Worm (Caenorhabditis elegans) whole organism, L1 larva: ENCODE data around the gene F11G11.13.

Experiments
- C04F5.9 ChIP-seq: sonication (generic microtip); optimal IDR thresholded peaks from 2 replicates; lab custom pipeline; 2016; ENCODE audit warnings: missing genetic modification characterization, missing compliant biosample characterization
- C16A3.4 ChIP-seq: fragments of 150-350 bp; optimal IDR thresholded peaks from 2 replicates; lab custom pipeline; 2014; ENCODE audit warnings: missing biosample characterization, missing genetic modification characterization
- F16B12.6 ChIP-seq: fragments of 150-350 bp; optimal IDR thresholded peaks from 2 replicates; lab custom pipeline; 2014; ENCODE audit warnings: missing biosample characterization, missing genetic modification characterization
- alr-1 ChIP-seq: fragments of 200-800 bp; sonication (Bioruptor generic); optimal IDR thresholded peaks from 2 replicates; lab custom pipeline; 2018; ENCODE audit warnings: borderline replicate concordance, mild to moderate bottlenecking, missing genetic modification characterization, missing compliant biosample characterization
- blmp-1 ChIP-seq: fragments of 150-350 bp; optimal IDR thresholded peaks from 2 replicates; lab custom pipeline; 2014; ENCODE audit warnings: missing biosample characterization, missing genetic modification characterization
- ceh-63 ChIP-seq: fragments of 200-800 bp; sonication (Bioruptor generic); optimal IDR thresholded peaks from 2 replicates; lab custom pipeline; 2018; ENCODE audit warnings: mild to moderate bottlenecking, missing genetic modification characterization, missing compliant biosample characterization
- ceh-8 ChIP-seq: fragments of 200-800 bp; sonication (Bioruptor generic); optimal IDR thresholded peaks from 2 replicates; lab custom pipeline; 2018; ENCODE audit warnings: mild to moderate bottlenecking, missing genetic modification characterization, moderate library complexity, missing compliant biosample characterization
- ces-1 ChIP-seq: fragments of 150-350 bp; optimal IDR thresholded peaks from 2 replicates; lab custom pipeline; 2014; ENCODE audit warnings: missing biosample characterization, missing genetic modification reagents, missing genetic modification characterization
- dpl-1 ChIP-seq, 3 experiments: fragments of 150-350 bp in 2 of 3; sonication (generic microtip) in 1 of 3; optimal IDR thresholded peaks; 2 replicates each; lab custom pipeline; 2014 to 2017; ENCODE audit warnings: missing biosample characterization in 3 of 3, missing genetic modification characterization in 3 of 3, missing genetic modification reagents in 3 of 3
- efl-1 ChIP-seq, 4 experiments: fragments of 150-350 bp; optimal IDR thresholded peaks in 3 of 4; peaks in 1 of 4; 1 replicate in 1 of 4; 2 replicates in 3 of 4; lab custom pipeline; 2014; ENCODE audit warnings: missing biosample characterization in 2 of 4, missing genetic modification characterization in 2 of 4, missing genetic modification reagents in 2 of 4
- egl-27 ChIP-seq, 2 experiments: fragments of 150-350 bp in 1 of 2; sonication (generic microtip); optimal IDR thresholded peaks; 3 replicates each; lab custom pipeline; 2017 to 2018; ENCODE audit warnings: missing biosample characterization in 2 of 2, missing genetic modification characterization in 2 of 2, missing genetic modification reagents in 2 of 2
- elt-2 ChIP-seq: sonication (generic microtip); optimal IDR thresholded peaks from 2 replicates; lab custom pipeline; 2016; ENCODE audit warnings: missing genetic modification characterization, mild to moderate bottlenecking, inconsistent platforms, missing compliant biosample characterization, missing genetic modification reagents
- elt-3 ChIP-seq, 6 experiments: fragments of 150-350 bp in 1 of 6; sonication (generic microtip); optimal IDR thresholded peaks; 2 replicates each; lab custom pipeline; 2017 to 2018; ENCODE audit warnings: missing biosample characterization in 6 of 6, missing genetic modification characterization in 6 of 6, inconsistent platforms in 1 of 6
- hlh-17 ChIP-seq: fragments of 200-800 bp; sonication (Bioruptor generic); optimal IDR thresholded peaks from 2 replicates; lab custom pipeline; 2018; ENCODE audit warnings: missing genetic modification characterization, mild to moderate bottlenecking, missing compliant biosample characterization, moderate library complexity, borderline replicate concordance
- lin-13 ChIP-seq: fragments of 150-350 bp; optimal IDR thresholded peaks from 2 replicates; lab custom pipeline; 2014; ENCODE audit warnings: missing biosample characterization, missing genetic modification reagents, missing genetic modification characterization
- lin-35 ChIP-seq, 2 experiments: fragments of 150-350 bp; optimal IDR thresholded peaks; 2 replicates each; lab custom pipeline; 2014; ENCODE audit warnings: missing biosample characterization in 2 of 2, missing genetic modification characterization in 2 of 2, missing genetic modification reagents in 2 of 2
- nhr-20 ChIP-seq: sonication (generic microtip); optimal IDR thresholded peaks from 2 replicates; lab custom pipeline; 2016; ENCODE audit warnings: mild to moderate bottlenecking, missing genetic modification characterization, missing compliant biosample characterization
- nhr-71 ChIP-seq: sonication (generic microtip); optimal IDR thresholded peaks from 2 replicates; lab custom pipeline; 2016; ENCODE audit warnings: mild to moderate bottlenecking, missing genetic modification characterization, moderate library complexity, missing compliant biosample characterization
- nhr-76 ChIP-seq: sonication (generic microtip); optimal IDR thresholded peaks from 2 replicates; lab custom pipeline; 2017; ENCODE audit warnings: missing biosample characterization, missing genetic modification characterization
- nhr-77 ChIP-seq: fragments of 150-350 bp; optimal IDR thresholded peaks from 2 replicates; lab custom pipeline; 2014; ENCODE audit warnings: missing biosample characterization, missing genetic modification characterization
- pax-3 ChIP-seq: fragments of 200-800 bp; sonication (Bioruptor generic); optimal IDR thresholded peaks from 2 replicates; lab custom pipeline; 2018; ENCODE audit warnings: mild to moderate bottlenecking, missing genetic modification characterization, moderate library complexity, missing compliant biosample characterization
- pqm-1 ChIP-seq: sonication (generic microtip); optimal IDR thresholded peaks from 3 replicates; lab custom pipeline; 2017; ENCODE audit warnings: missing biosample characterization, missing genetic modification characterization
- rnt-1 ChIP-seq: sonication (generic microtip); optimal IDR thresholded peaks from 2 replicates; lab custom pipeline; 2016; ENCODE audit warnings: mild to moderate bottlenecking, missing genetic modification characterization, moderate library complexity, missing compliant biosample characterization
- skn-1 ChIP-seq: fragments of 150-350 bp; optimal IDR thresholded peaks from 2 replicates; lab custom pipeline; 2014; ENCODE audit warnings: missing biosample characterization, missing genetic modification characterization
- sox-4 ChIP-seq: sonication (generic microtip); optimal IDR thresholded peaks from 2 replicates; lab custom pipeline; 2016; ENCODE audit warnings: missing genetic modification characterization, missing compliant biosample characterization
- sup-37 ChIP-seq: fragments of 200-800 bp; sonication (Bioruptor generic); optimal IDR thresholded peaks from 2 replicates; lab custom pipeline; 2018; ENCODE audit warnings: mild to moderate bottlenecking, missing genetic modification characterization, missing compliant biosample characterization
- tbx-2 ChIP-seq: sonication (generic microtip); optimal IDR thresholded peaks from 2 replicates; lab custom pipeline; 2016; ENCODE audit warnings: missing genetic modification characterization, missing compliant biosample characterization
- unc-130 ChIP-seq: fragments of 150-350 bp; optimal IDR thresholded peaks from 2 replicates; lab custom pipeline; 2017; ENCODE audit warnings: missing biosample characterization, missing genetic modification characterization, inconsistent platforms
- vab-15 ChIP-seq: sonication (generic microtip); optimal IDR thresholded peaks from 2 replicates; lab custom pipeline; 2017; ENCODE audit warnings: missing genotype, mild to moderate bottlenecking, missing genetic modification characterization, missing compliant biosample characterization
- xbp-1 ChIP-seq: sonication (generic microtip); optimal IDR thresholded peaks from 2 replicates; lab custom pipeline; 2016; ENCODE audit warnings: missing genetic modification characterization, missing compliant biosample characterization
- ztf-4 ChIP-seq: fragments of 150-350 bp; optimal IDR thresholded peaks from 2 replicates; lab custom pipeline; 2014; ENCODE audit warnings: missing biosample characterization, missing genetic modification characterization

Gene F11G11.13

DNA sequence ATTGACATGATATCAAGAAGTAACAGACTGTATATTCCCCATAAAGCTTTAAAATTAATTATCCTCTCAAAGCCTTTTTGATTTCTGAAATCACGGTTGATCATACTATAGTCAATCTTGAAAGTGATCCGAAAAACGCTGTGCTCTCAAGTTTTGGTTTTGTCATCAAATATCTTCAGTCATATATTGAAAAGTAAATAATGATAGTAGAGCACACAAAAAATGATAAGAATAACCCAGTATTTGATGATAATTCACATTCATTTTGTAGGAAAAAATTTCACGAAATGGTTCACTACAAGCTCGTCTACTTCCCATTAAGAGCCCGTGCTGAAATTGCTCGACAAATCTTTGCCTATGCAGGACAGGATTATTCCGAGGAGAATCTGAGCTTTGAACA lies 3.6 kb upstream of the F11G11.13 start, which contains the start of gene gst-6:
TSS of gene gst-6 (plus strand) at position 263 of the 400 bp plus-strand sequence.
- peak; percentile 63 for TF ChIP-seq elt-2 (tag; lab: Kevin White, UChicago)
- TF ChIP-seq nhr-20: no peak

DNA sequence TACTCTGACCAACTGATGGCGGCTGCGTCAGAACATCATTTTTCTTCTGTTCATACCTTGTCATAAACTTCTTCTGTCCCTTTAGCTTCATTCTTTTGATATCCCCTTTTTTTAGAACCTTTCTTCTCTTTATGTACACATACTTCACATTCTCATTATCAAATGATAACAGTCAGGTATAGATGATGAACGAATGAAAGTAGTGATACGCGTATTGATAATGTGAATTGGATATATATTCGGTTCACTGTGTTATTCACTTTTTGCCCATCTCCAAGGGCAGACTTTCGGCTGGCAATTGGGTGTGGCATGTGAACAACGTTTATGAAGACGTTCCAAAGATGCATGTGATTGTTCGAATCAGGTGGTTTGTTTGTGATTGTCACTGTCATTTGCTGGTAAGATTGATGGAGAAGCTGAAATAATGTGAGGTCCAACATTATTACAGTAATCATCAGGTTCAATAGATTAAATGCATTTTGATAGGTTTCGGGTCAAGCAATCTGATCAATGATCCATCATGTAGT lies 1.6 kb downstream of the F11G11.13 start, which contains the start of gene F11G11.15:
TSS of gene F11G11.15 (plus strand) at position 511 of the 527 bp plus-strand sequence.
- peak; percentile 77 for TF ChIP-seq blmp-1 (tag; lab: Kevin White, UChicago)
- TF ChIP-seq tbx-2 (tag; lab: Kevin White, UChicago): no peak
- peak in 1 of 6 experiments; percentile 5 for TF ChIP-seq elt-3 (tag; optimal IDR thresholded peaks at IDR 0.05; lab: Kevin White, UChicago)

DNA sequence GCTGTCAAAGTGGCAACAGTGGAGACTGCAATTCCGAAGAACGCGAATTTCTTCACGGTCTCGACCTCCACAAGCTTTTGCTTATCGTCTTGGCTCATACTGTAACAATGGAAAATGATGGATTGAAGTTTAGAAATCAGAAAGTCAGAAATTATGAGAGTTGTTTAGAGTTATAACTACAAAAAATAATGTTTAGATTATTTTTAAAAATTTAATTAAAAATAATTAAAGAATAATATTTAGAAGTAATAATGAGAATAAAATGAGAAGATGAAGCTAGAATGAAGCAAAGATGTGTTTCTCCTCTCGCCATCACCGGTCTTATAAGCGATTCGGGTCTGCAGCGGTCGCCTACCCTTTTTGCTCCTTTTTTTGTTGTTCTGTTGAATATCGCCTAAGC lies 3.0 kb downstream of the F11G11.13 start, which contains the start of gene col-73:
TSS of gene col-73 (minus strand) at position 101 of the 400 bp plus-strand sequence.
- TF ChIP-seq pax-3 (tag; lab: Kevin White, UChicago): no peak
- TF ChIP-seq rnt-1 (tag; lab: Kevin White, UChicago): no peak
- no peak for TF ChIP-seq ces-1 (GFP tag; lab: Kevin White, UChicago)
- no peak for TF ChIP-seq egl-27 (tag; optimal IDR thresholded peaks at IDR 0.05; lab: Kevin White, UChicago)
- no peak for TF ChIP-seq sox-4 (tag; lab: Kevin White, UChicago)
- TF ChIP-seq nhr-76 (tag; lab: Kevin White, UChicago): no peak
- TF ChIP-seq C04F5.9 (tag; lab: Kevin White, UChicago): no peak
- TF ChIP-seq ceh-63 (GFP tag; lab: Kevin White, UChicago): no peak
- no peak for TF ChIP-seq alr-1 (tag; lab: Kevin White, UChicago)
- no peak for TF ChIP-seq nhr-71 (tag; lab: Kevin White, UChicago)
- no peak for TF ChIP-seq hlh-17 (GFP tag; lab: Kevin White, UChicago)
- TF ChIP-seq xbp-1: no peak
- TF ChIP-seq C16A3.4 (tag; lab: Kevin White, UChicago): no peak
- TF ChIP-seq unc-130 (tag; lab: Kevin White, UChicago): no peak
- TF ChIP-seq sup-37: no peak
- TF ChIP-seq nhr-77 (tag; lab: Kevin White, UChicago): no peak
- no peak for TF ChIP-seq F16B12.6 (tag; lab: Kevin White, UChicago)
- no peak for TF ChIP-seq pqm-1 (tag; lab: Kevin White, UChicago)
- no peak for TF ChIP-seq skn-1 (tag; lab: Kevin White, UChicago)
- TF ChIP-seq ztf-4 (tag; lab: Kevin White, UChicago): no peak

DNA sequence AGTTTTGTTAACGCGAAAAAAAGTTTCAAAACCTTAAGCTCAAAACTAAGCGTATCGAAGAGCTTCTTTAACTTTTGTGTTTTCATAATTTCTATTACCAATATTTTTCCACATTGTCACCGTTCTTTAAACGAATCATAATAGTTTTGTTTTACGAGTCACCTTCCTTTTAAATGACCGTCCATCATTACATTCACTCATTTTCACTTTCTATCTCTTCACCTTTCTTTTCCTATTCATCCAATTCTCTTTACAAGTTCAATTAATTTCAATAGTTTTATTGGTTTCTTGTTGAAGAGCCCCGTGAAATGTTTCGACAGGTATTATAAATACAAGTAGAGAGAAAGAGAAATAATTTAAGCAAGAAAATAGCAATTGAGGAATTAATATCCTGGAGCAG lies 4.1 kb downstream of the F11G11.13 start:
- TF ChIP-seq blmp-1 (tag; lab: Kevin White, UChicago) (peak; percentile 67), dpl-1 (GFP tag; optimal IDR thresholded peaks at IDR 0.05; lab: Kevin White, UChicago) (no peak), vab-15 (tag; lab: Kevin White, UChicago) (no peak), lin-35 (GFP tag; optimal IDR thresholded peaks at IDR 0.05; lab: Kevin White, UChicago) (no peak)

DNA sequence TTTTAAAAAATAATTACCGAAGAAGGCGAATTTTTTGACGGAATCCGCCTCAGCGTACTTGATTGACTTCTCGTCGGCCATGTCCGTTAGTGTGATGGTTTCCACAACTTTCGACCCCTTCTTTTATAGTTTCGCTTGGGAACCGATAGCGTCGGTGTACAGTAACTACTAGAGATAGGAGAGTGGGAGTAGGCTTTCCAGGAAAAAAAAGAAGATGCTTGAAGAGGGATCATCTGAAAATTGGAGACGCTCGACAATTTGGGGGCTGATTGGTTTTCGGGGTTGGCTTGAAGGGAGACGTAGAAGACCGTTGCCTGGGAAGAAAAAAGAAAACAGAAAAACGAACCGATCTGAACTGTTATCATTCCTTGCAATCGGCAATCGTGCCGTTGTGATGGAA lies 5.3 kb downstream of the F11G11.13 start, which contains the start of gene col-20:
TSS of gene col-20 (minus strand) at position 101 of the 400 bp plus-strand sequence.
- TF ChIP-seq lin-13: no peak
- TF ChIP-seq efl-1 (optimal IDR thresholded peaks at IDR 0.05; lab: Kevin White, UChicago): no peak
- TF ChIP-seq efl-1 (GFP tag; optimal IDR thresholded peaks at IDR 0.05 in 1 of 2; lab: Kevin White, UChicago): peak in 1 of 2 experiments; percentile 65

DNA sequence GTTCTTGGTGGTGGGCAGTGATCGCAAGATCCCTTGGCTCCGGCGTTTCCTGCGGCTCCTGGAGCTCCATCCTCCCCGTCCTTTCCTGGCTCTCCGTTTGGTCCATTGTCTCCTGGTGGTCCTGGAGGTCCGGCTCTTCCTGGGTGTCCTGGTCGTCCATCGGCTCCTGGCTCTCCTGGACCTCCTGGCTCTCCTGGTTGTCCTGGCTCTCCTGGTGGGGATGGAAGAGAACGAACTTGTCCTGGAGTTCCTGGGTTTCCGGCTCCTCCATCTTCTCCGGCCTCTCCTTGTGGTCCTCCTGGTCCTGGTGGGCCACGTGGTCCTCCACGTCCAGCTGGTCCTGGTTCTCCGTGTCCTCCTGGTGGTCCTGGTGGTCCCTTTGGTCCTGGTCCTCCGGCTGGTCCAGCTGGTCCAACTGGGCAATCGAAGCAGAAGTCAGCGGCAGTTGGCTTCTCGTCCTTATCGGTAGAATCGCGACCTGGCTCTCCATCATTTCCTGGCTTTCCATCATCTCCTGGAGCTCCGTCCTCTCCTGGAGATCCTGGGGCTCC lies 6.1 kb downstream of the F11G11.13 start:
- TF ChIP-seq ceh-8 (GFP tag; lab: Kevin White, UChicago) (peak; percentile 15), C04F5.9 (tag; lab: Kevin White, UChicago) (no peak)
